Worm (Caenorhabditis elegans) whole organism, L2 larva: Measurements from ENCODE around the gene cpsf-3.

ENCODE experiments used
- R02D3.7 ChIP-seq: fragments of 150-350 bp; optimal IDR thresholded peaks from 2 replicates; lab custom pipeline; 2014; ENCODE audit warnings: missing biosample characterization, missing genetic modification characterization
- aly-2 ChIP-seq: fragments of 150-350 bp; optimal IDR thresholded peaks from 2 replicates; lab custom pipeline; 2014; ENCODE audit warnings: missing biosample characterization, missing genetic modification characterization
- ama-1 ChIP-seq: fragments of 150-350 bp; optimal IDR thresholded peaks from 2 replicates; lab custom pipeline; 2018; ENCODE audit warnings: inconsistent platforms
- crh-2 ChIP-seq: sonication (generic microtip); optimal IDR thresholded peaks from 2 replicates; lab custom pipeline; 2017; ENCODE audit warnings: missing biosample characterization, missing genetic modification characterization
- egl-27 ChIP-seq: sonication (generic microtip); optimal IDR thresholded peaks from 3 replicates; lab custom pipeline; 2017; ENCODE audit warnings: missing biosample characterization, missing genetic modification reagents, missing genetic modification characterization
- fos-1 ChIP-seq: fragments of 150-350 bp; optimal IDR thresholded peaks from 2 replicates; lab custom pipeline; 2014; ENCODE audit warnings: missing biosample characterization, missing genetic modification characterization
- lsy-2 ChIP-seq, 2 experiments: fragments of 150-350 bp in 1 of 2; sonication (generic microtip) in 1 of 2; optimal IDR thresholded peaks; 2 replicates each; lab custom pipeline; 2014 to 2017; ENCODE audit warnings: missing biosample characterization in 2 of 2, missing genetic modification characterization in 2 of 2
- skn-1 ChIP-seq: sonication (generic microtip); optimal IDR thresholded peaks from 2 replicates; lab custom pipeline; 2017; ENCODE audit warnings: missing biosample characterization, missing genetic modification characterization
- zag-1 ChIP-seq: fragments of 150-350 bp; optimal IDR thresholded peaks from 2 replicates; lab custom pipeline; 2014; ENCODE audit warnings: missing biosample characterization, missing genetic modification characterization
- ztf-11 ChIP-seq: sonication (generic microtip); optimal IDR thresholded peaks from 2 replicates; lab custom pipeline; 2017; ENCODE audit warnings: missing biosample characterization, missing genetic modification characterization
- ztf-4 ChIP-seq: fragments of 150-350 bp; optimal IDR thresholded peaks from 2 replicates; lab custom pipeline; 2014; ENCODE audit warnings: missing biosample characterization, missing genetic modification characterization

DNA sequence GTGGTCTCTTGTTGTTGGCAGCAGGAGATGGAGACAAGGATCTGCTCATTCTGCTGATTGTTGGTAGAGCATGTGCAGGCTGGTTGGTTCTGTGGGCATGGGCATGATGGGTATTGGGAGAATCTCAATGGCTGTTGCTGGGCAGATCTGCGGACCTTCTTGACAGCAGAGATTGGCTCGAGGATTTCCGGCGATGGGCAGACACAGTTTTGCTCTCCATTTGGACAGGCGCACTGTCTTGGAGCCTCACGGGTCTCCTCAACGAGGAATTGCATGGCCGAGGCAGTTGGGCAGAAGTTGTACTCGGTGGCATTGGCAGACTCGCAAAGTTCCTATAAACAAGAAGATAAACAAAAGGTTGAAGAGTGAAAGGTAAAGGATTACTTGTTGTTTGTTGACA lies 47.9 kb upstream of the cpsf-3 start:
- TF ChIP-seq ztf-11 (tag; lab: Kevin White, UChicago) = no peak
- no peak for TF ChIP-seq skn-1 (tag; lab: Kevin White, UChicago)
- TF ChIP-seq zag-1 (tag; lab: Kevin White, UChicago) = no peak
- TF ChIP-seq lsy-2 (tag; optimal IDR thresholded peaks at IDR 0.05; lab: Kevin White, UChicago) = no peak
- no peak for TF ChIP-seq ztf-4 (tag; lab: Kevin White, UChicago)
- TF ChIP-seq egl-27 (tag; lab: Kevin White, UChicago) = no peak
- no peak for TF ChIP-seq fos-1 (tag; lab: Kevin White, UChicago)
- TF ChIP-seq R02D3.7 (tag; lab: Kevin White, UChicago) = no peak
- TF ChIP-seq crh-2 (tag; lab: Kevin White, UChicago) = no peak
- no peak for TF ChIP-seq aly-2 (tag; lab: Kevin White, UChicago)
- TF ChIP-seq ama-1 = no peak
